Worm (Caenorhabditis elegans) whole organism, L4 larva: ENCODE results near the gene F36A4.2.

ENCODE experiments used
- R02D3.7 ChIP-seq: fragments of 150-350 bp; sonication (generic microtip); optimal IDR thresholded peaks from 3 replicates; lab custom pipeline; 2014; ENCODE audit warnings: missing biosample characterization, missing genetic modification characterization
- Y48G9A.11 ChIP-seq: fragments of 200-800 bp; sonication (Bioruptor generic); IDR thresholded peaks from 2 replicates; pipeline ENCODE4 v1.3.6; 2022; ENCODE audit warnings: missing genetic modification reagents, missing genetic modification characterization, missing compliant biosample characterization
- Y5F2A.4 ChIP-seq: fragments of 200-800 bp; sonication (Bioruptor generic); optimal IDR thresholded peaks from 2 replicates; lab custom pipeline; 2018; ENCODE audit warnings: mild to moderate bottlenecking, missing genetic modification characterization, missing compliant biosample characterization
- Y75B8A.6 ChIP-seq: fragments of 200-800 bp; sonication (Bioruptor generic); IDR thresholded peaks from 2 replicates; pipeline ENCODE4 v1.3.6; 2022; ENCODE audit warnings: missing genetic modification reagents, missing genetic modification characterization, missing compliant biosample characterization
- ZK546.5 ChIP-seq, 2 experiments: sonication (generic microtip); optimal IDR thresholded peaks; 2 replicates each; lab custom pipeline; 2017; ENCODE audit warnings: missing biosample characterization in 2 of 2, missing genetic modification characterization in 2 of 2
- arid-1 ChIP-seq: fragments of 200-800 bp; sonication (Bioruptor generic); conservative IDR thresholded peaks from 2 replicates; pipeline ENCODE4 v1.3.6; 2022; ENCODE audit warnings: missing genetic modification reagents, missing genetic modification characterization, missing compliant biosample characterization
- ceh-82 ChIP-seq: sonication (generic microtip); optimal IDR thresholded peaks from 2 replicates; lab custom pipeline; 2017; ENCODE audit warnings: missing biosample characterization, missing genetic modification characterization
- daf-19 ChIP-seq: fragments of 200-800 bp; sonication (Bioruptor generic); conservative IDR thresholded peaks from 2 replicates; pipeline ENCODE4 v1.3.6; 2022; ENCODE audit warnings: missing genetic modification characterization, missing compliant biosample characterization
- dmd-8 ChIP-seq: fragments of 200-800 bp; sonication (Bioruptor generic); IDR thresholded peaks from 2 replicates; pipeline ENCODE4 v1.3.6; 2022; ENCODE audit warnings: missing genetic modification characterization, missing compliant biosample characterization
- dmd-9 ChIP-seq: fragments of 200-800 bp; sonication (Bioruptor generic); IDR thresholded peaks from 2 replicates; pipeline ENCODE4 v1.3.6; 2022; ENCODE audit warnings: missing genetic modification reagents, missing genetic modification characterization, missing compliant biosample characterization
- duxl-1 ChIP-seq: sonication (generic microtip); optimal IDR thresholded peaks from 2 replicates; lab custom pipeline; 2016; ENCODE audit warnings: mild to moderate bottlenecking, missing genetic modification characterization, moderate library complexity, missing compliant biosample characterization; ENCODE audit not compliant: poor library complexity
- egl-27 ChIP-seq: sonication (generic microtip); optimal IDR thresholded peaks from 3 replicates; lab custom pipeline; 2017; ENCODE audit warnings: missing biosample characterization, missing genetic modification reagents, missing genetic modification characterization
- fkh-10 ChIP-seq: fragments of 150-350 bp; optimal IDR thresholded peaks from 2 replicates; lab custom pipeline; 2014; ENCODE audit warnings: missing biosample characterization, missing genetic modification reagents, missing genetic modification characterization
- hlh-11 ChIP-seq: fragments of 200-800 bp; sonication (Bioruptor generic); optimal IDR thresholded peaks from 2 replicates; lab custom pipeline; 2018; ENCODE audit warnings: mild to moderate bottlenecking, missing genetic modification characterization, missing compliant biosample characterization
- hlh-30 ChIP-seq: sonication (generic microtip); optimal IDR thresholded peaks from 2 replicates; lab custom pipeline; 2017; ENCODE audit warnings: antibody characterized with exemption, mild to moderate bottlenecking, missing genetic modification characterization, missing compliant biosample characterization; ENCODE audit not compliant: insufficient read depth
- lim-7 ChIP-seq: fragments of 200-800 bp; sonication (Bioruptor generic); IDR thresholded peaks from 2 replicates; pipeline ENCODE4 v1.3.6; 2022; ENCODE audit warnings: missing genetic modification characterization, missing compliant biosample characterization
- lin-29 ChIP-seq: fragments of 200-800 bp; sonication (Bioruptor generic); IDR thresholded peaks from 2 replicates; pipeline ENCODE4 v1.3.6; 2022; ENCODE audit warnings: missing genetic modification reagents, missing genetic modification characterization, missing compliant biosample characterization
- lin-39 ChIP-seq: fragments of 150-350 bp; optimal IDR thresholded peaks from 2 replicates; lab custom pipeline; 2014; ENCODE audit warnings: missing biosample characterization, missing genetic modification reagents, missing genetic modification characterization
- lir-3 ChIP-seq: sonication (generic microtip); optimal IDR thresholded peaks from 2 replicates; lab custom pipeline; 2016; ENCODE audit warnings: mild to moderate bottlenecking, missing genetic modification characterization, missing compliant biosample characterization
- madf-9 ChIP-seq: fragments of 200-800 bp; sonication (Bioruptor generic); conservative IDR thresholded peaks from 2 replicates; pipeline ENCODE4 v1.3.6; 2022; ENCODE audit warnings: missing genetic modification reagents, missing genetic modification characterization, missing compliant biosample characterization
- mdt-29 ChIP-seq: fragments of 200-800 bp; sonication (Bioruptor generic); IDR thresholded peaks from 2 replicates; pipeline ENCODE4 v1.3.6; 2022; ENCODE audit warnings: missing genetic modification reagents, missing genetic modification characterization, missing compliant biosample characterization
- mes-2 ChIP-seq: sonication (generic microtip); optimal IDR thresholded peaks from 2 replicates; lab custom pipeline; 2016; ENCODE audit warnings: missing genotype, mild to moderate bottlenecking, missing genetic modification characterization, missing compliant biosample characterization; ENCODE audit not compliant: poor library complexity, severe bottlenecking
- mxl-3 ChIP-seq: fragments of 200-800 bp; sonication (Bioruptor generic); optimal IDR thresholded peaks from 2 replicates; lab custom pipeline; 2018; ENCODE audit warnings: mild to moderate bottlenecking, missing genetic modification characterization, missing compliant biosample characterization
- nhr-10 ChIP-seq: fragments of 150-350 bp; optimal IDR thresholded peaks from 2 replicates; lab custom pipeline; 2014; ENCODE audit warnings: missing biosample characterization, missing genetic modification characterization
- nhr-102 ChIP-seq: sonication (generic microtip); optimal IDR thresholded peaks from 2 replicates; lab custom pipeline; 2016; ENCODE audit warnings: mild to moderate bottlenecking, missing genetic modification characterization, moderate library complexity, missing compliant biosample characterization
- nhr-11 ChIP-seq: fragments of 150-350 bp; optimal IDR thresholded peaks from 2 replicates; lab custom pipeline; 2014; ENCODE audit warnings: missing biosample characterization, missing genetic modification characterization
- nhr-111 ChIP-seq: fragments of 200-800 bp; sonication (Bioruptor generic); optimal IDR thresholded peaks from 2 replicates; lab custom pipeline; 2018; ENCODE audit warnings: mild to moderate bottlenecking, missing genetic modification characterization, missing compliant biosample characterization
- nhr-237 ChIP-seq: sonication (generic microtip); optimal IDR thresholded peaks from 2 replicates; lab custom pipeline; 2017; ENCODE audit warnings: missing biosample characterization, missing genetic modification characterization
- nhr-25 ChIP-seq: sonication (generic microtip); optimal IDR thresholded peaks from 2 replicates; lab custom pipeline; 2017; ENCODE audit warnings: missing genetic modification characterization, mild to moderate bottlenecking, missing compliant biosample characterization, antibody characterized with exemption, moderate library complexity, borderline replicate concordance; ENCODE audit not compliant: insufficient read depth
- nhr-28 ChIP-seq: fragments of 150-350 bp; optimal IDR thresholded peaks from 2 replicates; lab custom pipeline; 2014; ENCODE audit warnings: missing biosample characterization, missing genetic modification characterization
- nhr-42 ChIP-seq: fragments of 200-800 bp; sonication (Bioruptor generic); IDR thresholded peaks from 2 replicates; pipeline ENCODE4 v1.3.6; 2022; ENCODE audit warnings: missing genetic modification characterization, missing compliant biosample characterization
- nhr-48 ChIP-seq: sonication (generic microtip); optimal IDR thresholded peaks from 2 replicates; lab custom pipeline; 2016; ENCODE audit warnings: mild to moderate bottlenecking, missing genetic modification characterization, missing compliant biosample characterization
- nhr-6 ChIP-seq: fragments of 150-350 bp; optimal IDR thresholded peaks from 2 replicates; lab custom pipeline; 2014; ENCODE audit warnings: missing biosample characterization, missing genetic modification characterization
- nhr-76 ChIP-seq: fragments of 150-350 bp; optimal IDR thresholded peaks from 2 replicates; lab custom pipeline; 2014; ENCODE audit warnings: missing biosample characterization, missing genetic modification characterization
- php-3 ChIP-seq: fragments of 200-800 bp; sonication (Bioruptor generic); IDR thresholded peaks from 2 replicates; pipeline ENCODE4 v1.3.6; 2022; ENCODE audit warnings: missing genetic modification reagents, missing genetic modification characterization, missing compliant biosample characterization
- set-16 ChIP-seq: fragments of 200-800 bp; sonication (Bioruptor generic); IDR thresholded peaks from 2 replicates; pipeline ENCODE4 v1.3.6; 2022; ENCODE audit warnings: missing genetic modification reagents, missing genetic modification characterization, missing compliant biosample characterization
- unc-130 ChIP-seq: sonication (generic microtip); optimal IDR thresholded peaks from 2 replicates; lab custom pipeline; 2016; ENCODE audit warnings: missing genetic modification reagents, missing genetic modification characterization, missing compliant biosample characterization
- unc-39 ChIP-seq: sonication (generic microtip); optimal IDR thresholded peaks from 2 replicates; lab custom pipeline; 2017; ENCODE audit warnings: missing biosample characterization, missing genetic modification characterization
- vab-7 ChIP-seq: fragments of 200-800 bp; sonication (Bioruptor generic); IDR thresholded peaks from 2 replicates; pipeline ENCODE4 v1.3.6; 2022; ENCODE audit warnings: missing genetic modification reagents, missing genetic modification characterization, missing compliant biosample characterization
- zfp-2 ChIP-seq: sonication (generic microtip); optimal IDR thresholded peaks from 2 replicates; lab custom pipeline; 2016; ENCODE audit warnings: mild to moderate bottlenecking, missing genetic modification characterization, missing compliant biosample characterization
- zfp-3 ChIP-seq: fragments of 200-800 bp; sonication (Bioruptor generic); conservative IDR thresholded peaks from 2 replicates; pipeline ENCODE4 v1.3.6; 2022; ENCODE audit warnings: missing genetic modification reagents, missing genetic modification characterization, missing compliant biosample characterization
- zip-11 ChIP-seq: fragments of 200-800 bp; sonication (Bioruptor generic); IDR thresholded peaks from 2 replicates; pipeline ENCODE4 v1.3.6; 2022; ENCODE audit warnings: missing genetic modification characterization, missing compliant biosample characterization
- ztf-11 ChIP-seq: fragments of 150-350 bp; optimal IDR thresholded peaks from 2 replicates; lab custom pipeline; 2014; ENCODE audit warnings: missing biosample characterization, missing genetic modification characterization

F36A4.2 gene

DNA sequence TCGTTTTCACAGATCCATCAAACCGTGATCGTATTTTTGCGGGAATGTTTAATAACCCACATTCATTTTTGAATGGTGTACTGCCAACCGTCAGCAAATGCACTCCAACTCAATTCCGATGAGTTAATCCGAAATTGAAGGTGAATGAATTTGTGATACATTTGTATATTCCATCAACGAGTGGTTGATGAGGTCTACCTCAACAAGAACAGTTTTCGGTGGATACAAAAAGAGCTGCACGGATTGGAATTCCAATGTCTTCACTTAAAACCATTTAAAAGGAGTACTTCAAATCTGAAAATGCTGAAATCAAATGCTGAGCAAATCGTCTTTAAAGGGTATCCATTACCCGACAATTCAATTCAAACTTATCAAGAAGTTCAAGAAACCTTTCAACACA lies 18.2 kb downstream of the F36A4.2 start, which contains the start of gene F15E6.5:
Gene F15E6.5 (plus strand): TSS at position 301 of the 400 bp plus-strand sequence.
- TF ChIP-seq nhr-102 (tag; lab: Kevin White, UChicago) = no peak
- no peak for TF ChIP-seq R02D3.7
- TF ChIP-seq vab-7 (GFP tag; lab: Robert Waterston, UW) = no peak
- no peak for TF ChIP-seq fkh-10
- TF ChIP-seq nhr-111 (GFP tag; lab: Kevin White, UChicago) = no peak
- TF ChIP-seq Y5F2A.4 (GFP tag; lab: Kevin White, UChicago) = no peak
- TF ChIP-seq zfp-2 (tag; lab: Kevin White, UChicago) = no peak
- TF ChIP-seq ztf-11 (tag; lab: Kevin White, UChicago) = no peak
- no peak for TF ChIP-seq nhr-10 (tag; lab: Kevin White, UChicago)

DNA sequence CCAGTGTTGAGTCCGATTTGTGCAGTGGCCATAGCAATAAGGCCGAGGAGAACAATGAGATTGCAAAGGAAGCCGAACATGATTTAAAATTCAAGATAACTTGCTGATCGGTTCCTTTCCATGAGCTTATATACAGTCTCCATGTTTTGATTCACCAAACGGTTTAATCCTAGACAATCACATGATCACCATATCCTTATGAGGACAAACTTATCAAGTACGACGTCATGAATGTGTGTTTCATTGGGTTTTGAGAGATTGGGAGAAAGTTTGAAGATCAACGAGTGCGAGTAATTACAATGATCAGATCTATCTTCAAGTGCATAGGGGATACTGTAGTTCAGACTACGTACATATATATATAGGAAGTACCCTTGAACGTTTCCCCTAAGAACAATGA lies 19.4 kb downstream of the F36A4.2 start, which contains the start of gene dct-7:
Gene dct-7 (minus strand): TSS at position 101 of the 400 bp plus-strand sequence.
- TF ChIP-seq ztf-11 (tag; lab: Kevin White, UChicago) (no peak), nhr-48 (peak; percentile 11)

DNA sequence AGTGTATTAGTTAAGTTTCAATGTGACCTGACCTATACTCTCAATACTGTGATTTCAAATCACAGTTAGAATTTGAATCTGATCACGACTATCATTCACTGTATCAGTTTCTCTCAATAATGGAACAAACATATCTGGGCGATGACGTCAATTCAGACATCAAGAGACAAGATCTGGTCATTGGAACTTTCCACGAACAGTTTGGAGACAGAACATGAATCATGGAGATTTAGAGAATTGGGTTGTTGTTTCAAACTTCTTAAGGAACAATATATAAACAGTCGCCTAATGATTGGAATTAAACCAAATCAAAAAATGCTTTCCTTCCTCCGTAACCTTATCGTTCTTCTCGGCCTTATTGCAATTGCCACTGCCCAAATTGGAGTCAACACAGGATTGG lies 20.1 kb downstream of the F36A4.2 start, which contains the start of gene F15E6.4:
Gene F15E6.4 (plus strand): TSS at position 301 of the 400 bp plus-strand sequence.
- TF ChIP-seq ceh-82 (no peak), lir-3 (tag; lab: Kevin White, UChicago) (no peak)

DNA sequence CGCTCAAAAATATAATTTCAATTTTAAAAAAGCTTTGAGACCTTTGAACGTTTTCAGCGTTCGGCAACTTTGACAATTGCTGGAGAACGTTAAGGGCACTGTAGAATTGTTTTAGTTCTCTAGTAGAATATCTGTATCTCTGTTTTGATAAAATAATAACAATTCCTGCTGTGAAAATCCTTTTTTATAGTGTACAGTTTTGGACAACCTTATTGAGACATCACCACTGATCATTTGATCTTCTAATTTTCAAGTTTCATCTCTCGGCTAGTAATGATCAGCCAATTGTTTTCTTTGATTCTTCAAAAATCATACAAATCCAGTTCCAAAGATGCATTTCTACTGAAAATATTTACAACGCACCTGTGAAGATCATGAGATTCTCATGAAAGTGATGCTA lies 21.5 kb downstream of the F36A4.2 start, which contains the start of gene F15E6.10:
Gene F15E6.10 (plus strand): TSS at position 301 of the 400 bp plus-strand sequence.
- no peak for TF ChIP-seq nhr-42 (GFP tag; lab: Robert Waterston, UW)
- TF ChIP-seq hlh-30 (tag; lab: Kevin White, UChicago) = no peak
- TF ChIP-seq zfp-3 (GFP tag; lab: Robert Waterston, UW) = no peak
- no peak for TF ChIP-seq Y75B8A.6 (GFP tag; lab: Robert Waterston, UW)
- no peak for TF ChIP-seq nhr-25 (tag; lab: Kevin White, UChicago)
- no peak for TF ChIP-seq set-16 (GFP tag; lab: Robert Waterston, UW)
- TF ChIP-seq madf-9 = no peak

DNA sequence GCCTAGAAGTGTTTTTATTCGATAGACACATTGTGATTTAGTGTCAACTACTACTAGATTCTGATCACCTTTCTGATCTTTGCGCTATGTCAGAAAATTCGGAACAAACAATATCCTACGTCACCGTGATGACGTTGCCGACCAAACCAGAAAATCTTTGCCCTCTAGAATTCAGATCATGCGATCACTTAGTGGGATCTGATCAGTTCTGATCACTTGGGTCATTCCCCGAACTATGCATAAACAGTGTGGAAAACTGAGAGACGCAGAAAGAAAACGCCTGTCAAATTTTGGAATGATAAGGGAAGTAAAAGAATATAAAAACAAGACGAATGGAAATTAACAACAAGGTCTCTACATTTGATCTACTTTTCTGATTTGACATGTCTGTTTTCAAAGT lies 23.5 kb downstream of the F36A4.2 start, which contains the start of gene F15E6.3:
Gene F15E6.3 (plus strand): TSS at position 344 of the 400 bp plus-strand sequence.
- TF ChIP-seq php-3 (GFP tag; lab: Robert Waterston, UW) (no peak), Y48G9A.11 (no peak), hlh-30 (tag; lab: Kevin White, UChicago) (peak; percentile 78), nhr-11 (tag; lab: Kevin White, UChicago) (peak; percentile 34), zfp-2 (tag; lab: Kevin White, UChicago) (no peak), nhr-6 (tag; lab: Kevin White, UChicago) (no peak), duxl-1 (tag; lab: Kevin White, UChicago) (peak; percentile 26), vab-7 (GFP tag; lab: Robert Waterston, UW) (no peak), Y75B8A.6 (GFP tag; lab: Robert Waterston, UW) (no peak), nhr-28 (tag; lab: Kevin White, UChicago) (peak; percentile 82), arid-1 (GFP tag; lab: Robert Waterston, UW) (no peak), hlh-11 (tag; lab: Kevin White, UChicago) (peak; percentile 76), unc-130 (GFP tag; lab: Kevin White, UChicago) (no peak), nhr-111 (GFP tag; lab: Kevin White, UChicago) (no peak), lin-39 (tag; lab: Kevin White, UChicago) (no peak), mdt-29 (GFP tag; lab: Robert Waterston, UW) (no peak), daf-19 (GFP tag; lab: Robert Waterston, UW) (no peak), egl-27 (tag; lab: Kevin White, UChicago) (no peak), zip-11 (GFP tag; lab: Robert Waterston, UW) (no peak), nhr-76 (tag; lab: Kevin White, UChicago) (no peak), lir-3 (tag; lab: Kevin White, UChicago) (no peak), mes-2 (tag; lab: Kevin White, UChicago) (no peak), unc-39 (tag; lab: Kevin White, UChicago) (no peak), mxl-3 (GFP tag; lab: Kevin White, UChicago) (peak; percentile 29), lin-29 (GFP tag; lab: Robert Waterston, UW) (no peak), ZK546.5 (tag; optimal IDR thresholded peaks at IDR 0.05; lab: Kevin White, UChicago) (no peak), dmd-8 (GFP tag; lab: Robert Waterston, UW) (no peak), nhr-237 (tag; lab: Kevin White, UChicago) (no peak), lim-7 (GFP tag; lab: Robert Waterston, UW) (no peak), dmd-9 (GFP tag; lab: Robert Waterston, UW) (no peak)
